Fruit fly (Drosophila melanogaster): ENCODE measurements around the gene Ubx.

Ubx gene

DNA sequence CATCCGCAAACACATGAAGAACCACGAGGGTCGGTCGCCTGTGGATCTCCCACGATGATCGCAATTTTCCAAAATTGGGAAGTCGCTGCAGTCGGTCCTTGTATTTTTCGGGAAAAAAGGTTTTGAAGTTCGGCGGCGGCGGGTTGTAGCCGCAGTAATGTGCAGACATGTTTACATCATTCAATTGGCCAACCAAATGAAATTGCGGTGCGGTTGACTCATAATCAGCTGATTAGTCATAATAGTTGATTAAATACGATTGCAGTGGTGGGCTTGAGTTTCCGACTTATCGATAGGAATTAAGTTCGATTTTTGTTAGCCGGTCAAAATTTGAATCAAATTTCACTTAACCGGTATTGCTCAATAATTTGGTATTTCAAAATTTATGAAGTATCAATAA is 82.1 kb downstream of the Ubx start, which contains the start of gene CG14907 (continued):
- no peak for TF ChIP-seq Drgx (GFP tag; IDR thresholded peaks at IDR 0.05)
- TF ChIP-seq CG11085 (GFP tag; IDR thresholded peaks at IDR 0.05): no peak
- TF ChIP-seq ATbp (GFP tag; optimal IDR thresholded peaks at IDR 0.05): no peak
- peak; percentile 18 for TF ChIP-seq Ets97D (GFP tag; optimal IDR thresholded peaks at IDR 0.05)
- no peak for TF ChIP-seq CG8089 (GFP tag; optimal IDR thresholded peaks at IDR 0.05)
- no peak for TF ChIP-seq Neu2 (GFP tag; optimal IDR thresholded peaks at IDR 0.05; ENCODE audit: borderline replicate concordance)
- no peak for TF ChIP-seq Dfd (GFP tag; optimal IDR thresholded peaks at IDR 0.05)
- TF ChIP-seq Myb (GFP tag; optimal IDR thresholded peaks at IDR 0.05): peak; percentile 49
- no peak for TF ChIP-seq lmd (GFP tag; IDR thresholded peaks at IDR 0.05)
- TF ChIP-seq CG5953 (GFP tag; IDR thresholded peaks at IDR 0.05): no peak
- no peak for TF ChIP-seq CG17612 (GFP tag; IDR thresholded peaks at IDR 0.05)
- TF ChIP-seq CG18619 (GFP tag; optimal IDR thresholded peaks at IDR 0.05): no peak
- no peak for TF ChIP-seq CG18764 (GFP tag; optimal IDR thresholded peaks at IDR 0.05)
- no peak for TF ChIP-seq CG10267 (tag; optimal IDR thresholded peaks at IDR 0.05)
- TF ChIP-seq insv (GFP tag; optimal IDR thresholded peaks at IDR 0.05): no peak
- 0 out of 3 replicates have a peak, but pooled peaks have one; percentile 9 for TF ChIP-seq ci (GFP tag; IDR thresholded peaks at IDR 0.05)
- TF ChIP-seq YL-1 (GFP tag; optimal IDR thresholded peaks at IDR 0.05): peak; percentile 12
- TF ChIP-seq unc-4 (GFP tag; IDR thresholded peaks at IDR 0.05; ENCODE audit: partially characterized antibody): peak; percentile 70
- TF ChIP-seq CG7987 (GFP tag; optimal IDR thresholded peaks at IDR 0.05): no peak
- no peak for TF ChIP-seq CG5180 (GFP tag; optimal IDR thresholded peaks at IDR 0.05)
- TF ChIP-seq ap (GFP tag; IDR thresholded peaks at IDR 0.05): no peak
- TF ChIP-seq HLH4C (GFP tag; IDR thresholded peaks at IDR 0.05; ENCODE audit: partially characterized antibody): peak; percentile 71
- no peak for TF ChIP-seq Bdp1 (GFP tag; optimal IDR thresholded peaks at IDR 0.05)
- no peak for TF ChIP-seq cg (GFP tag; optimal IDR thresholded peaks at IDR 0.05)
- no peak for TF ChIP-seq Bteb2 (GFP tag; optimal IDR thresholded peaks at IDR 0.05)
- no peak for TF ChIP-seq sima (GFP tag; optimal IDR thresholded peaks at IDR 0.05)
- TF ChIP-seq slbo (GFP tag; IDR thresholded peaks at IDR 0.05): no peak
- TF ChIP-seq tgo (GFP tag; IDR thresholded peaks at IDR 0.05): no peak
- no peak for TF ChIP-seq dan (GFP tag; IDR thresholded peaks at IDR 0.05)
- no peak for TF ChIP-seq Ssrp (tag; optimal IDR thresholded peaks at IDR 0.05)
- no peak for TF ChIP-seq Sox100B (GFP tag; optimal IDR thresholded peaks at IDR 0.05)
- no peak for TF ChIP-seq CG8359 (GFP tag; optimal IDR thresholded peaks at IDR 0.05; ENCODE audit: borderline replicate concordance)
- no peak for TF ChIP-seq Camta (GFP tag; optimal IDR thresholded peaks at IDR 0.05)
- no peak for TF ChIP-seq CG11093 (GFP tag; IDR thresholded peaks at IDR 0.05)
- TF ChIP-seq CG6765 (GFP tag; optimal IDR thresholded peaks at IDR 0.05): no peak
- no peak for TF ChIP-seq CG10979 (tag; optimal IDR thresholded peaks at IDR 0.05)
- no peak for TF ChIP-seq Sry-β (GFP tag; optimal IDR thresholded peaks at IDR 0.05)
- TF ChIP-seq NC2α (GFP tag; optimal IDR thresholded peaks at IDR 0.05): no peak
- TF ChIP-seq kay (GFP tag; optimal IDR thresholded peaks at IDR 0.05): peak; percentile 91
- TF ChIP-seq CG3838 (GFP tag; optimal IDR thresholded peaks at IDR 0.05): no peak
- no peak for TF ChIP-seq dmrt11E (tag; optimal IDR thresholded peaks at IDR 0.05)
- no peak for TF ChIP-seq fu2 (GFP tag; optimal IDR thresholded peaks at IDR 0.05)
- TF ChIP-seq CG17328 (GFP tag; IDR thresholded peaks at IDR 0.05): no peak
- no peak for TF ChIP-seq Ravus (GFP tag; IDR thresholded peaks at IDR 0.05)
- peak; percentile 20 for TF ChIP-seq CG10147 (GFP tag; optimal IDR thresholded peaks at IDR 0.05)
- TF ChIP-seq CG9817 (tag; optimal IDR thresholded peaks at IDR 0.05): no peak
- no peak for TF ChIP-seq oc (tag; optimal IDR thresholded peaks at IDR 0.05)
- TF ChIP-seq hkb (optimal IDR thresholded peaks at IDR 0.05): no peak
- TF ChIP-seq hkb (GFP tag; IDR thresholded peaks at IDR 0.05): no peak
- no peak for TF ChIP-seq Deaf1 (tag; optimal IDR thresholded peaks at IDR 0.05)
- TF ChIP-seq corto (GFP tag; optimal IDR thresholded peaks at IDR 0.05): no peak
- no peak for TF ChIP-seq CG10462 (GFP tag; optimal IDR thresholded peaks at IDR 0.05)

All from whole organism, embryonic.